Worm (Caenorhabditis elegans) whole organism, L4 larva: ENCODE results near the gene C47A4.5.
A peak's percentile ranks its signal among the peaks of the same experiment; 100 is the strongest.

ENCODE experiments used
- F26F4.8 ChIP-seq: fragments of 200-800 bp; sonication (Bioruptor generic); conservative IDR thresholded peaks from 2 replicates; pipeline ENCODE4 v1.3.6; 2022; ENCODE audit warnings: missing genetic modification characterization, missing compliant biosample characterization
- F44E2.7 ChIP-seq: fragments of 200-800 bp; sonication (Bioruptor generic); IDR thresholded peaks from 2 replicates; pipeline ENCODE4 v2.1.2; 2022; ENCODE audit warnings: missing genetic modification characterization, missing compliant biosample characterization
- T20F7.1 ChIP-seq: fragments of 200-800 bp; sonication (Bioruptor generic); optimal IDR thresholded peaks from 2 replicates; lab custom pipeline; 2018; ENCODE audit warnings: mild to moderate bottlenecking, missing genetic modification characterization, missing compliant biosample characterization
- Y5F2A.4 ChIP-seq: fragments of 200-800 bp; sonication (Bioruptor generic); optimal IDR thresholded peaks from 2 replicates; lab custom pipeline; 2018; ENCODE audit warnings: mild to moderate bottlenecking, missing genetic modification characterization, missing compliant biosample characterization
- aha-1 ChIP-seq: fragments of 150-350 bp; peaks from one replicate; lab custom pipeline; 2014; ENCODE audit warnings: missing biosample characterization, missing genetic modification characterization
- ama-1 ChIP-seq: fragments of 150-350 bp; optimal IDR thresholded peaks from 2 replicates; lab custom pipeline; 2014; ENCODE audit warnings: inconsistent platforms, mixed read lengths
- arid-1 ChIP-seq: fragments of 200-800 bp; sonication (Bioruptor generic); conservative IDR thresholded peaks from 2 replicates; pipeline ENCODE4 v1.3.6; 2022; ENCODE audit warnings: missing genetic modification reagents, missing genetic modification characterization, missing compliant biosample characterization
- ceh-20 ChIP-seq: fragments of 200-800 bp; sonication (Bioruptor generic); IDR thresholded peaks from 2 replicates; pipeline ENCODE4 v1.3.6; 2022; ENCODE audit warnings: missing genetic modification reagents, missing genetic modification characterization, missing compliant biosample characterization
- daf-12 ChIP-seq: fragments of 150-350 bp; optimal IDR thresholded peaks from 2 replicates; lab custom pipeline; 2014; ENCODE audit warnings: missing biosample characterization, missing genetic modification reagents, missing genetic modification characterization
- daf-16 ChIP-seq, 3 experiments: sonication (generic microtip); optimal IDR thresholded peaks; 2 replicates each; lab custom pipeline; 2016 to 2017; ENCODE audit warnings: missing genetic modification characterization in 3 of 3, missing genetic modification reagents in 3 of 3, mild to moderate bottlenecking in 2 of 3, missing compliant biosample characterization in 2 of 3, missing biosample characterization in 1 of 3, moderate library complexity in 1 of 3
- dmd-6 ChIP-seq: fragments of 200-800 bp; sonication (Bioruptor generic); IDR thresholded peaks from 2 replicates; pipeline ENCODE4 v1.3.6; 2022; ENCODE audit warnings: missing genetic modification reagents, missing genetic modification characterization, missing compliant biosample characterization
- dpl-1 ChIP-seq: fragments of 150-350 bp; optimal IDR thresholded peaks from 2 replicates; lab custom pipeline; 2014; ENCODE audit warnings: missing biosample characterization, missing genetic modification reagents, missing genetic modification characterization
- dve-1 ChIP-seq: sonication (generic microtip); optimal IDR thresholded peaks from 2 replicates; lab custom pipeline; 2017; ENCODE audit warnings: antibody characterized with exemption, mild to moderate bottlenecking, missing genetic modification characterization, missing compliant biosample characterization; ENCODE audit not compliant: insufficient read depth
- hif-1 ChIP-seq, 2 experiments: sonication (generic microtip); optimal IDR thresholded peaks; 2 replicates each; lab custom pipeline; 2016 to 2017; ENCODE audit warnings: missing compliant biosample characterization in 2 of 2, missing genetic modification characterization in 2 of 2, missing genetic modification reagents in 2 of 2, missing genotype in 2 of 2, mild to moderate bottlenecking in 1 of 2
- hlh-30 ChIP-seq: sonication (generic microtip); optimal IDR thresholded peaks from 2 replicates; lab custom pipeline; 2017; ENCODE audit warnings: antibody characterized with exemption, mild to moderate bottlenecking, missing genetic modification characterization, missing compliant biosample characterization; ENCODE audit not compliant: insufficient read depth
- jun-1 ChIP-seq: fragments of 150-350 bp; optimal IDR thresholded peaks from 2 replicates; lab custom pipeline; 2014; ENCODE audit warnings: missing biosample characterization, missing genetic modification reagents, missing genetic modification characterization
- lir-3 ChIP-seq: sonication (generic microtip); optimal IDR thresholded peaks from 2 replicates; lab custom pipeline; 2016; ENCODE audit warnings: mild to moderate bottlenecking, missing genetic modification characterization, missing compliant biosample characterization
- mdl-1 ChIP-seq, 2 experiments: fragments of 150-350 bp in 1 of 2; sonication (generic microtip) in 1 of 2; optimal IDR thresholded peaks; 2 replicates each; lab custom pipeline; 2014 to 2017; ENCODE audit warnings: missing biosample characterization in 2 of 2, missing genetic modification characterization in 2 of 2
- mdt-29 ChIP-seq: fragments of 200-800 bp; sonication (Bioruptor generic); IDR thresholded peaks from 2 replicates; pipeline ENCODE4 v1.3.6; 2022; ENCODE audit warnings: missing genetic modification reagents, missing genetic modification characterization, missing compliant biosample characterization
- mep-1 ChIP-seq: fragments of 150-350 bp; sonication (generic microtip); optimal IDR thresholded peaks from 3 replicates; lab custom pipeline; 2014; ENCODE audit warnings: missing biosample characterization, missing genetic modification characterization
- mxl-3 ChIP-seq: fragments of 200-800 bp; sonication (Bioruptor generic); optimal IDR thresholded peaks from 2 replicates; lab custom pipeline; 2018; ENCODE audit warnings: mild to moderate bottlenecking, missing genetic modification characterization, missing compliant biosample characterization
- nhr-102 ChIP-seq: sonication (generic microtip); optimal IDR thresholded peaks from 2 replicates; lab custom pipeline; 2016; ENCODE audit warnings: mild to moderate bottlenecking, missing genetic modification characterization, moderate library complexity, missing compliant biosample characterization
- nhr-111 ChIP-seq: fragments of 200-800 bp; sonication (Bioruptor generic); optimal IDR thresholded peaks from 2 replicates; lab custom pipeline; 2018; ENCODE audit warnings: mild to moderate bottlenecking, missing genetic modification characterization, missing compliant biosample characterization
- nhr-237 ChIP-seq: sonication (generic microtip); optimal IDR thresholded peaks from 2 replicates; lab custom pipeline; 2017; ENCODE audit warnings: missing biosample characterization, missing genetic modification characterization
- nhr-28 ChIP-seq: fragments of 150-350 bp; optimal IDR thresholded peaks from 2 replicates; lab custom pipeline; 2014; ENCODE audit warnings: missing biosample characterization, missing genetic modification characterization
- nhr-48 ChIP-seq: sonication (generic microtip); optimal IDR thresholded peaks from 2 replicates; lab custom pipeline; 2016; ENCODE audit warnings: mild to moderate bottlenecking, missing genetic modification characterization, missing compliant biosample characterization
- nhr-76 ChIP-seq: fragments of 150-350 bp; optimal IDR thresholded peaks from 2 replicates; lab custom pipeline; 2014; ENCODE audit warnings: missing biosample characterization, missing genetic modification characterization
- nhr-77 ChIP-seq: fragments of 150-350 bp; optimal IDR thresholded peaks from 2 replicates; lab custom pipeline; 2014; ENCODE audit warnings: missing biosample characterization, missing genetic modification characterization
- php-3 ChIP-seq: fragments of 200-800 bp; sonication (Bioruptor generic); IDR thresholded peaks from 2 replicates; pipeline ENCODE4 v1.3.6; 2022; ENCODE audit warnings: missing genetic modification reagents, missing genetic modification characterization, missing compliant biosample characterization
- pqm-1 ChIP-seq: sonication (generic microtip); optimal IDR thresholded peaks from 2 replicates; lab custom pipeline; 2017; ENCODE audit warnings: missing biosample characterization, missing genetic modification characterization
- spr-1 ChIP-seq: sonication (generic microtip); optimal IDR thresholded peaks from 2 replicates; lab custom pipeline; 2016; ENCODE audit warnings: mild to moderate bottlenecking, missing genetic modification characterization, missing compliant biosample characterization
- tra-1 ChIP-seq: fragments of 200-800 bp; sonication (Bioruptor generic); IDR thresholded peaks from 2 replicates; pipeline ENCODE4 v1.3.6; 2022; ENCODE audit warnings: missing genetic modification reagents, missing genetic modification characterization, missing compliant biosample characterization
- unc-62 ChIP-seq, 3 experiments: fragments of 150-350 bp in 1 of 3; sonication (generic microtip); optimal IDR thresholded peaks in 2 of 3; peaks in 1 of 3; 1 replicate in 1 of 3; 2 replicates in 2 of 3; lab custom pipeline; 2014 to 2017; ENCODE audit warnings: missing biosample characterization in 3 of 3, missing genetic modification characterization in 3 of 3, missing genetic modification reagents in 3 of 3, missing genotype in 1 of 3
- zip-11 ChIP-seq: fragments of 200-800 bp; sonication (Bioruptor generic); IDR thresholded peaks from 2 replicates; pipeline ENCODE4 v1.3.6; 2022; ENCODE audit warnings: missing genetic modification characterization, missing compliant biosample characterization
- ztf-11 ChIP-seq: fragments of 150-350 bp; optimal IDR thresholded peaks from 2 replicates; lab custom pipeline; 2014; ENCODE audit warnings: missing biosample characterization, missing genetic modification characterization
- ztf-7 ChIP-seq: fragments of 150-350 bp; optimal IDR thresholded peaks from 2 replicates; lab custom pipeline; 2014; ENCODE audit warnings: missing biosample characterization, missing genetic modification characterization

C47A4.5 gene

DNA sequence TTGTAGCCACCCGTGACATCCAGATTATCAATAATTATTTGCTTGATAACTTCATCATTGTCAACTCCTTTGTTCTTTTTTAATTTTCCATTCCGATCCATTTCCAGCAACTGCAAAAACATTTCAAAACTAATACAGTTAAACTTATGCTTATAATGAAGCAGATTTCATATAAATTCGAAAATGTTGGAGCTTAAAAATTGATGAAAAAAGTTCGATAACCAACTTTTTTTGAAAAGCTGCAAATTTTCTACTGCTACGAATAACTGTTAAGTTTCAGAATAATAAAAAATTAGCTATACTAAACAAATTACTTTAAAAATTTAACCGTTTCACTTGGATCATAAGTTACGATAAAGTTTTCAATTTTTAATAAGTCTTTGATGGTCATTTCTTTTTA, 29.2 kb upstream of the C47A4.5 start, which contains the start of gene C47A4.1:
Gene C47A4.1 (minus strand): TSS at position 101 of the 400 bp plus-strand sequence.
- TF ChIP-seq F44E2.7, result no peak
- no peak for TF ChIP-seq mdl-1 (tag; optimal IDR thresholded peaks at IDR 0.05; lab: Kevin White, UChicago)
- no peak for TF ChIP-seq jun-1 (tag; lab: Kevin White, UChicago)
- no peak for TF ChIP-seq ama-1 (lab: Kevin White, UChicago)
- no peak for TF ChIP-seq daf-16 (GFP tag; optimal IDR thresholded peaks at IDR 0.05; lab: Kevin White, UChicago)
- TF ChIP-seq daf-16 (tag; optimal IDR thresholded peaks at IDR 0.05; lab: Kevin White, UChicago), result no peak
- TF ChIP-seq Y5F2A.4 (GFP tag; lab: Kevin White, UChicago), result no peak
- TF ChIP-seq nhr-76 (tag; lab: Kevin White, UChicago), result no peak
- no peak for TF ChIP-seq ztf-11

DNA sequence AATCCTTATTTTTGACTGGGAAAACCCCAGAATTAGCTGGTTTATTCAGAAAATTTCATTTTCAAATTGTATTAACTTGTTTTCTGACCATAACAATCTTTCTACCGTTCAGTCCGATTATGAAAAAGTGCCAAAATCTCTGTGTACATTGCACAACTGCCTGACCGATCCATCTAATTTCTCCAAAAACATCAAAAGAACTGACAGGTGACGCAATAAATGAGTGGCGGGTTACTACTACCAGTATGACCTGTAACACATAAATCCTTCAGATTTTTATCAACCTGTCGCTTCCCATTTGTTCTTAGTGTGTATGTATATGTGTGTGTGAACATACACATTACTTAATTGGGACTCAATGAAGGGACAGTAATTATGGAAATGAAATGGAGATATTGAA, 28.8 kb upstream of the C47A4.5 start:
- TF ChIP-seq spr-1 (no peak), T20F7.1 (no peak), unc-62 (GFP tag; optimal IDR thresholded peaks at IDR 0.05 in 1 of 2; lab: Kevin White, UChicago) (peak in 1 of 2 experiments; percentile 95), unc-62 (tag; optimal IDR thresholded peaks at IDR 0.05; lab: Kevin White, UChicago) (no peak)

DNA sequence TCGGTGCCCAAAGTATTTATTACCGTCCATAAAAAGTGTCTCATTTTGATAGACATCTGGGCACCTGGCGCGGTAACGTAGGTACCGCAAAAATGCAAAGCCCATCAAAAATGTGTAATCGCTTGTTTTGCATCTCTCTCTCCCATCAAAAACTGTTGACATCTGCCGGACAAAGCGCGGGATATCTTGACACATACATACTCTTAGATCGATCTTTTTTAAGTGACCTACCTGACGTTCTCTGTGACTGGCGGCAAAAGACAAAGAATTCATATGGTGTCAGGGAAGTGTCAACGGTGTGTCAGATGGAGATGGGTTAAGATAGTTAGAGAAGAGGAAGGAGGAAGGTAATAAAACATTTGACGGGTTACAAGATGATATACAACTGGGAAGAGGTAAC, 26.6 kb upstream of the C47A4.5 start:
- peak in 1 of 2 experiments; percentile 88 for TF ChIP-seq unc-62 (GFP tag; optimal IDR thresholded peaks at IDR 0.05 in 1 of 2; lab: Kevin White, UChicago)
- TF ChIP-seq unc-62 (tag; optimal IDR thresholded peaks at IDR 0.05; lab: Kevin White, UChicago), result no peak
- no peak for TF ChIP-seq mep-1 (tag; lab: Kevin White, UChicago)

DNA sequence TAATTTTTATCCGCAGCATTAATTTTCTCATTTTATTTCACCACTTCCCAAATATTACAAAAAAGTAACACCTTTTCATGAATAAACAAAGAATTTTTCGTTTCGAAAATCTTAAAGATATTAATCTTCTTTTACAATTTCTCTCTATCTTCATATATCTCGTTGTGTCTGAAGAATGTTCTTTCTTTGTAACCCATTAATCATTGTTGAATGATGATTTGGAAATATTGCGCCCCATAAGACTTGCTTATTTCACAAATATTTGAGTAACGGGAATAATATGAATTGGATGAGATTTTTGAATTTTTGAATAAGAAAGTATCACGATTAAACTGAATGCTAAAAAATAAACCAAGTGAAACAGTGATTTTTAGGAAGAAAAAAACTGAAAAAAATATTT, 24.5 kb upstream of the C47A4.5 start:
- TF ChIP-seq lir-3 (tag; lab: Kevin White, UChicago) (no peak), aha-1 (tag; lab: Kevin White, UChicago) (peak; percentile 31), mdt-29 (GFP tag; lab: Robert Waterston, UW) (no peak)

DNA sequence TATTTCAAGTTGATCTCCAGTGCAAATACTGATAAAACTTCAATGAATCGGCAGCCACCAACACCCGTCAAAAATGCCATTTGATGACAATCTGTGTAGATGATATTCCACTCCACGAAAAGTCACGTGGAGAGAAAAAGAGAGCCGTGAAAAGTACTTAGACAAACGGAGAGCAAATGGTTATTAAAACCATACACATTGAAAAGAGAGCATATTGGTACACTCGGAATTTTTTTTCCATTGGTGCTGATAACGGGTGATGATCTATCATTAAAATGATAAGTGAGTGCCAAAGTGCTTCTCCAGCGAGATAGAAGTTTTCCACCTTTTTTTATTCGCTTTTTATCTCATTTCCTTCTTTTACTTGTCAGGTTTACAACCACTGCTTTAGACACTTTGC, 20.3 kb upstream of the C47A4.5 start:
- TF ChIP-seq hlh-30 (tag; lab: Kevin White, UChicago) (peak; percentile 41), dve-1 (tag; lab: Kevin White, UChicago) (peak; percentile 94), hif-1 (tag; optimal IDR thresholded peaks at IDR 0.05; lab: Kevin White, UChicago) (no peak), dpl-1 (no peak), zip-11 (no peak), nhr-237 (no peak), nhr-48 (peak; percentile 89), T20F7.1 (peak; percentile 39), pqm-1 (tag; lab: Kevin White, UChicago) (peak; percentile 92), ceh-20 (peak; percentile 60; the same call in 1 of the 2 replicates), ztf-7 (tag; lab: Kevin White, UChicago) (no peak), mep-1 (tag; lab: Kevin White, UChicago) (peak; percentile 12), aha-1 (tag; lab: Kevin White, UChicago) (no peak), nhr-102 (tag; lab: Kevin White, UChicago) (peak; percentile 85), mxl-3 (no peak), unc-62 (GFP tag; optimal IDR thresholded peaks at IDR 0.05 in 1 of 2; lab: Kevin White, UChicago) (peak; percentile 15 to 76), unc-62 (tag; optimal IDR thresholded peaks at IDR 0.05; lab: Kevin White, UChicago) (no peak), daf-16 (GFP tag; optimal IDR thresholded peaks at IDR 0.05; lab: Kevin White, UChicago) (peak in 1 of 2 experiments; percentile 73), daf-16 (tag; optimal IDR thresholded peaks at IDR 0.05; lab: Kevin White, UChicago) (peak; percentile 85), nhr-111 (no peak), nhr-28 (tag; lab: Kevin White, UChicago) (peak; percentile 82), mdt-29 (GFP tag; lab: Robert Waterston, UW) (no peak), daf-12 (tag; lab: Kevin White, UChicago) (no peak), dmd-6 (GFP tag; lab: Robert Waterston, UW) (peak; percentile 98), nhr-77 (tag; lab: Kevin White, UChicago) (peak; percentile 63), arid-1 (no peak), F26F4.8 (no peak), php-3 (GFP tag; lab: Robert Waterston, UW) (peak; percentile 99), tra-1 (GFP tag; lab: Robert Waterston, UW) (peak; percentile 93; the same call in 1 of the 2 replicates), mdl-1 (tag; optimal IDR thresholded peaks at IDR 0.05; lab: Kevin White, UChicago) (peak in 1 of 2 experiments; percentile 15)
